Fruit fly (Drosophila melanogaster) Kc167 (cell line): ENCODE measurements around the gene Lon.

Experiments used
- Myc ChIP-seq: fragments of >200 bp; optimal IDR thresholded peaks from 2 replicates; lab custom pipeline; 2017; ENCODE audit warnings: missing external identifiers
- Sin3A ChIP-seq: fragments of >200 bp; optimal IDR thresholded peaks from 2 replicates; lab custom pipeline; 2018; ENCODE audit warnings: missing external identifiers
- h ChIP-seq: fragments of >200 bp; optimal IDR thresholded peaks from 3 replicates; lab custom pipeline; 2018; ENCODE audit warnings: missing external identifiers
- insv ChIP-seq: fragments of >200 bp; optimal IDR thresholded peaks from 3 replicates; lab custom pipeline; 2018; ENCODE audit warnings: missing external identifiers
- psq ChIP-seq: fragments of >200 bp; optimal IDR thresholded peaks from 2 replicates; lab custom pipeline; 2017; ENCODE audit warnings: missing external identifiers
- ttk ChIP-seq: sonication (Bioruptor generic); optimal IDR thresholded peaks from 2 replicates; lab custom pipeline; 2017; ENCODE audit warnings: missing external identifiers

Lon gene

DNA sequence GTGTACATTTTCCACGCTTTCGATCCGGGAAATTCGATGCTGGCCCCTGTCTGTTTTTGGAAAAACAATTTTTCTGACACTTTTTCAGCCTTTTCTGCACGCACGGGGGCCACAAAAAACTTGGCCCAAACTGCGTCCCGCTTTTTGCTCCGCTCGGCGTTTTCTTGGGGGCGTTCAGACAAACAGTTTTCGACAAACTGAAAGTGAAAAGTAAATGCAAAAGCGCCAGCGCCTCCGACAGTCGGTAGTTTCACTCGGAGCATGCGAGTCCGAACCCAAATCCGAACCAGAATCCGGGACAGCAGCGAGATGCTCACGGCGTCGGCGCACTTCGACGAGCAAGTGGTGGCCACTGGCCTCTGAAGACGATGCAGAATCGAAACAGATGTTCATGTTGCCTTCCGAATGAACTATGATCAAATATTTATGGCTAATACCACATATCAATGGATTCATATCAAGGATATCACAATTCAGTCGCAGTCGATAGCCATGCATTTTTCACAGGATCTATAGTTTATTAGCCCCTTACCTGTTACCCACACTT is 27.6 kb downstream of the Lon start, which contains the start of gene Shal:
Gene Shal (minus strand): TSS at position 200 of the 547 bp plus-strand sequence.
- no peak for TF ChIP-seq Myc (lab: Kevin White, UChicago)
- TF ChIP-seq psq = no peak
- TF ChIP-seq h (lab: Kevin White, UChicago) = no peak
- TF ChIP-seq insv (lab: Kevin White, UChicago) = no peak
- TF ChIP-seq ttk = no peak
- TF ChIP-seq Sin3A (lab: Kevin White, UChicago) = no peak

DNA sequence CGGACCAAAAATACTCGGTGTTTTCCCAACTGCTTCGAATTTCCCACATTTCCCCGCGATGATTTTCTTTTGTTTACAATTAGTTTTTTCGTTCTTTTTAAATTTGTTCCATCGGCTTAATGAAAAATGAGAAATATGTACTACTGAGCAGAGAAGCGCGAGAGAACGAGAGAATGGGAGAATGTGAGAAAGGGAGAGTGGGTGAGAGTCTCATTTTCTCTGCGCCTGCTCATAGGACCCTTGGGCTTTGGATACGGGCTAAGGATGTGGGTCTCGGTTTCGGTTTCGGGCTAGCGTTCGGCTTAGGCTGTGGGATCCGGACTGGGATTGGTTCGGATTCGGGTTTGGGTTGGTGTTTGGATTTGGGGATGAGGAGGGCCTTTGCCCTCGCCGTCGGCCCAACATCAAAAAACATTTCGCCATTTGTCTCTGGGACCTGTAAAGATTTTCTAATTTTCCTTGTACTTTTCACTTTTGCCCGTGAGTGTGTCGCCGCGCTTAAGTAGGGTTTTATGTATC is 31.2 kb downstream of the Lon start:
- TF ChIP-seq Myc (lab: Kevin White, UChicago) (no peak), psq (no peak), h (lab: Kevin White, UChicago) (no peak), insv (lab: Kevin White, UChicago) (no peak), ttk (no peak), Sin3A (lab: Kevin White, UChicago) (no peak)

DNA sequence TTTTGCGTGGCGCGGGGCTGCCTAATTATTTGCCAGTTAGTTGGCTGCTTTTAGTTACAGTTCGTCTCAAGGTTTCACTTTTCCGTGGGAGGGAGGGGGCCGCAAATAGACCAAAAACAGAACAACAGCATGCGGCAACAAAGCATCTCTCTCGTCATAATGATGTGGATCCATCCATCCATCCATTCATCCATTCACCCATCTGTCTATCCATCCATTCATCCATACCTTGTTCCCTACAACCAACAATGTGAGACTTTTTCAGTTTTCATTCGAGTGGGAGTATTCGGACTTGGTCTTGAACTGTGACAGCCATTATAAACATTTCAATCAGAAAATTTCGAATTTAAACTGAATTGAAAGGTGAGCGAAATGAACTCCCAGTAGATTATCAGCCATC is 32.7 kb downstream of the Lon start:
- TF ChIP-seq psq (no peak), Sin3A (lab: Kevin White, UChicago) (no peak), Myc (lab: Kevin White, UChicago) (no peak), insv (lab: Kevin White, UChicago) (no peak), h (lab: Kevin White, UChicago) (no peak), ttk (no peak)

DNA sequence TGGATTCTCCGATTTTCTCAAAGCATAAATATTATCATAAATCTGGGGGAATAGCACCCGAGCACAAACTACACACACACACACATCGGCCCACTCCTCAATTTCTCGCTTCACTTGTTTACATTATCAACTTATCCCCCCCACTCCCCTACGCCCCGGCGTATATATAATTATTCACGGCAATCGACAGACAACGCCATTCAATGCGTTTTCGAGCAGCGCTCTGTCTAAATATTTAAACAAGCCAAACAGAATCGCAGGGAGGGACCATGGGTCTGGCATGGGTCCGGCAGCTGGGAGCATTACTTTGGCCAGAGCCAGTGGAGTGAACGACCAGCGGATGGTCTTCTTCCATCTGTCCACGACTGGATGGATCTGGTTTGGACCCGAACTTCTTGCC is 36.3 kb downstream of the Lon start:
- TF ChIP-seq insv (lab: Kevin White, UChicago) (no peak), h (lab: Kevin White, UChicago) (no peak), psq (no peak), Sin3A (lab: Kevin White, UChicago) (no peak), ttk (no peak), Myc (lab: Kevin White, UChicago) (no peak)

DNA sequence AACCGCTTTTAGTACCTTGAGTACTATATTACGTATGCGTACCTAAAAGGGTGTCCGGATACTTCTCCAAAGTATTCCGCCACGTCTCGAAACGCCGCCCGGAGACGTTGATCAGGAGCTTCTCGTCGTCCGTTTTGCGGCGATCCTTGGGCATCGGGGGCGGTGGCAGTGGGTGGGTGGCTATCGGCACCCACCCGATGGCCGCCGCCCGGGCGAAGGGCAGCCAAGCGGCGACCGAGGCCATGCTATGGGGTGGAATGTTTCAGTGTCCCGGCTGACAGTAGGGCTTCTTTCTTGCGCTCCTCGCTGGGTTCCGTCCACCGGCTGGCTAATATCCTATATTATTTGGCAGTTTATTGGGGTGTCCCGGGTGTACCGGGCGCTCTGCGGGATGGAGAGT is 37.5 kb downstream of the Lon start:
- TF ChIP-seq Myc (lab: Kevin White, UChicago) = no peak
- no peak for TF ChIP-seq h (lab: Kevin White, UChicago)
- no peak for TF ChIP-seq psq
- TF ChIP-seq ttk = no peak
- TF ChIP-seq insv (lab: Kevin White, UChicago) = no peak
- no peak for TF ChIP-seq Sin3A (lab: Kevin White, UChicago)

DNA sequence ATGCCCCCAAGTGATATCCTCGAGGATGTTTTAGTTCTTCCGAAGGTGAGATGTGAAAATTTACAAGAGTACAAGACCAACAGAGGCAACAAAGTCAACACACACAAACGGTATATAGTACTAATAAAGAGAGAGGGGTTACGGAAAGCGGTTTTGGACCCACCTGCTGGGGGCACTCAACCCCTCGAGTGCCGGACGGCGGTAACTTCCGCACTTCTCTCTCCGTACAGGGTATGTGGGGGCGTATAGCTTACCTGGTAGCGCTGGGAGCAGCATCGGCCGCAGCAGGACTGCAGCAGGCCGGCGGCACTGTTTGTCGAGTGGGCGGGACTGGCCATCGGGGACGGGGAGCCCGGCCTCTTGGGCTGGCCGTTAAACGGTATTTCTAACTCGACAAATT is 42.6 kb downstream of the Lon start:
- TF ChIP-seq ttk = no peak
- TF ChIP-seq Sin3A (lab: Kevin White, UChicago) = no peak
- TF ChIP-seq psq = no peak
- TF ChIP-seq Myc (lab: Kevin White, UChicago) = no peak

DNA sequence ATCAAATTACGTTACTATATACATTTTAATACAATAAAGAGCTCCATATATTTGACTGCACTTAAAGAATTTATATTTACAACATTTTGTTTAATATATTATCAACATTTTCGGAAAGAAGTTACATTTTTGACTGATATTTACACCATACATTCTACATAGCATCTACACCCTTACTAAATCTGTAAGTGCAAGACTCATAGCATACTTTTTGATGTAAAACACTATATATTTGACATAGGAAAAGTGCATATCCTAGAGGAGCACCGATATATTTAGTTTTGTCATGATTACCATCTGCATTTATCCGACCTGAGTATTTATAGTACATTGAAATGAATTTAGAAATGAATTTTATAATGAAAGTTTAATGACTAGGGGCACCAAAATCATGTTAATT is 43.0 kb downstream of the Lon start:
- TF ChIP-seq Sin3A (lab: Kevin White, UChicago) (no peak), h (lab: Kevin White, UChicago) (no peak), Myc (lab: Kevin White, UChicago) (no peak), insv (lab: Kevin White, UChicago) (no peak), ttk (no peak), psq (no peak)

DNA sequence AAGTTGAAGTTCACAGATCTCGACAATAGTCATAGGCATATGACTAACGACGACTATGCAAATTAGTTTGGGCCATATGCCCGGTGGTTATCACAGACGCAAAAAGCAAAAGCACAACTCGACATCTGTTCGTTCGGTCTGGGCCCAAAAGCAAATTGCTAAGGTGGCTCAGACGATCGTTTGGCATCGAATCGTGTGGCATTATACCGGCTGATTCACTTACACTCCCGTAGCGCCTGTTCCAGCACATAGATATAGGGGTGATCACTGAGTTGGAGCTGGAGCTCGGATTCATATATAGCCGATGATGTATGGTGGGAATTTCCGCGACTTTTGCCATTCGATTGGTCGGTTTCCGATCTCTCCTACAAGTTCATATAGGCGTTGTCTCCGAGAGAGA is 45.9 kb downstream of the Lon start:
- TF ChIP-seq Myc (lab: Kevin White, UChicago) (no peak), h (lab: Kevin White, UChicago) (no peak), psq (no peak), insv (lab: Kevin White, UChicago) (no peak)

DNA sequence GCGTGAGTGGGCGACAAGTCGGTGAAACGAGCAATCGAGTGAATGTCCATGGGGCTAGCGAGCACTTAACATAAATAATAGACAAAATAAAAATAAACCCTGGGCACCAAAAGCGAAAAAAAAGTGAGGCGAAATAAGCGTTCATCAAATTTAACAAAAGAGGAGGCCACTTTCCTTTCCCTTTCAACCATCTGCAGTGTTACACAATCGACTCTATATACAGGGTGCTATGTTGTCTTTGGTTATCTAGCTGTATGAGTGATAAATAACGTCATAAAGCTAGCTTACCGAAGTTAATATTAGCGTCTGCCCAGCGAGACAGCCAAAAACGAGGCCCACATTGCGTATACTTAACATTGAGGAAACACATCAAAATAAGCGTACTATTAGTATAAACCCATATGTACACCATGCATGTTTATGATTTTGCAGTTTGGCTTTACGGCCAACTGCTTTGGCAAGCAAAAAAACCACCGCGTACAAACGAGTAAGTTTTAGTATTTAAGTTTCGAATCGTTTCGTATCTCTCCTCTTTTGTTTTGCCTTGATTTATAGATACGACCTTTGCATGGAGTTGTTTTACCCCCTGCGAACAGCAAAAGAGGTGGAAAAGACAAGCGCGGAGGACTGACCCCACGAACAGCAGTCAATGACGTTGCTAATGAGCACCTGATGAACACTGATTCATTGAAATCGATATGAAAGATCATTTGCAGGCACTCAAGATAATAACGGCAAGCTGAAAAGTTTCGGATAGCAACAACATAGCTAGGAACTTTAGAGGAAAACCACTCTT is 46.9 kb downstream of the Lon start:
- TF ChIP-seq Myc (lab: Kevin White, UChicago) = no peak
- TF ChIP-seq Sin3A (lab: Kevin White, UChicago) = no peak
- TF ChIP-seq h (lab: Kevin White, UChicago) = no peak
- no peak for TF ChIP-seq ttk
- TF ChIP-seq psq = no peak
- no peak for TF ChIP-seq insv (lab: Kevin White, UChicago)

DNA sequence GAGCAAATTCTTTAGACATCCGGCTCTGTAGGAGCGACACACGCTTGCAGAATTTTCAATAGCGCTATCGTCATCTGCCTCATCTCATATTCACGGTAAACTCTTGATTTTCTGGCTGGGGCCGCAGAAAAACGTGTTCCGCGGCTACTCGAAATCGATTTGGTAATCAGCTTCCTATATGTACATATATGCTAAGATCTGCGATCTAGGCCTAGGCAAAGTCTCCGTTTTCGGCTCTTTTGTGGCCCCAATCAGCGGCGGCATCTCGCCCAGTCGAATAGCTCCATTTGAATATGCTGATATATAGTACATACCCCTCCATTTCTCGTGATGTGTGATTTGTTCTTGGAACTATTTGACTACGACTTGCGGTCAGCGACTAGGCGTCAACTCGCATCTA is 49.0 kb downstream of the Lon start:
- TF ChIP-seq Myc (lab: Kevin White, UChicago) (no peak), ttk (no peak), h (lab: Kevin White, UChicago) (no peak), insv (lab: Kevin White, UChicago) (no peak), Sin3A (lab: Kevin White, UChicago) (no peak), psq (no peak)

DNA sequence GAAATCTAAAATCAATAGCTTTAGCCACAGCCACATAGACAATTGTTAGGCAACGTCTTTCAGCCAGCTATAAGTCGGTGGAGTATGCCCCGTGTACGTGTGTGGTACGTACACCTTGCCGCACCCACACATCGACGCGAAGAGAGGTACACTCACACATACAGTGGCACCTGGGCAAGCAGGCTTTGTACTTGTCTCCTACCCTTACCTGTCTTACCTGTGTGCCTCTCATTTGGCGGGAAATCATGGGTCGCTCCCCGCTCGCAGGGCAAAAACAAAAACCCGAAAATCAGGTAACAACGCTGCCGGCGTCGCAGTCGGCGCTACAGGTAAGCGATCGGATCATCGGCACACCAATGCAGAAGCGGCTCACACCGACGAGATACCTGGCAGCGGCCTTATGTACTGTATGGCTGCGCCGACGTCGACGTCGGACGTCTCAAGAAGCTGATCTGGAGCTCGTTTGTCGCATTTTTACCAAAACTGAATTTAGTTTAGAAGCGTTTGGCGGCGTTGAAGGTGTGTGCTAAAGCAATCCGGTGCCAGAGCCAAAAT is 49.8 kb downstream of the Lon start:
- TF ChIP-seq psq (no peak), Sin3A (lab: Kevin White, UChicago) (no peak), Myc (lab: Kevin White, UChicago) (no peak), h (lab: Kevin White, UChicago) (no peak), insv (lab: Kevin White, UChicago) (no peak), ttk (no peak)

DNA sequence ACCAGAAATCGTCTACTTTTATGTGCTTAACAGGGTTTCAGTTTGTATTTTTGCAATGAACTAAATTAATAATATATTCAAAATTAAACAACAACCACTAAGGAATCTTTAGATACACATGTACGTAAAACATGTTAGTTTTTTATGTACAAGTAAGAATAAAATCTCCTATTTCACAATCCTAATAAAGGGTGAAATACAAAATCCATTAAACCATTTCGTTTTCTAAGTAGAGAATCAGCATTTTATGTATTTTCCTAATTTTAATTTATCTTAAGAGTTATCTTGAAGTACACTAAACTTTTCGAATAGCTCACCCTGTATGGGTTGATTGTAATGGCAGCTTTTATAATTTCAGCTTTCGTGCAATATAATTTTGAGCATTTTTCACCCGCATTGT is 50.3 kb downstream of the Lon start:
- TF ChIP-seq h (lab: Kevin White, UChicago) = no peak
- no peak for TF ChIP-seq Myc (lab: Kevin White, UChicago)
- no peak for TF ChIP-seq insv (lab: Kevin White, UChicago)
- no peak for TF ChIP-seq psq
- no peak for TF ChIP-seq ttk
- no peak for TF ChIP-seq Sin3A (lab: Kevin White, UChicago)
